Fruit fly (Drosophila melanogaster) whole organism, embryonic: ENCODE data around the gene Sgt1.

Experiments used
- C15 ChIP-seq: fragments of 200-800 bp; sonication (Bioruptor generic); IDR thresholded peaks from 3 replicates; pipeline ENCODE4 v1.3.6; 2022; ENCODE audit warnings: missing biosample characterization, missing genetic modification characterization
- CG10267 ChIP-seq: fragments of 200-800 bp; sonication (Bioruptor generic); optimal IDR thresholded peaks from 2 replicates; lab custom pipeline; 2018; ENCODE audit warnings: missing biosample characterization, mild to moderate bottlenecking, missing genetic modification characterization, moderate library complexity
- CG10565 ChIP-seq: fragments of 200-800 bp; sonication (Bioruptor generic); optimal IDR thresholded peaks from 3 replicates; lab custom pipeline; 2016; ENCODE audit warnings: missing biosample characterization, mild to moderate bottlenecking, missing genetic modification characterization
- CG11085 ChIP-seq: fragments of 200-800 bp; sonication (Bioruptor generic); IDR thresholded peaks from 2 replicates; pipeline ENCODE4 v1.3.6; 2022; ENCODE audit warnings: missing biosample characterization, missing genetic modification characterization
- CG11093 ChIP-seq: fragments of 200-800 bp; sonication (Bioruptor generic); IDR thresholded peaks from 3 replicates; pipeline ENCODE4 v1.3.6; 2022; ENCODE audit warnings: missing biosample characterization, missing genetic modification characterization
- CG12942 ChIP-seq: fragments of 200-800 bp; sonication (Bioruptor generic); optimal IDR thresholded peaks from 3 replicates; lab custom pipeline; 2016; ENCODE audit warnings: missing biosample characterization, missing genetic modification characterization
- CG14050 ChIP-seq: fragments of 200-800 bp; sonication (Bioruptor generic); IDR thresholded peaks from 3 replicates; pipeline ENCODE4 v1.3.6; 2022; ENCODE audit warnings: missing biosample characterization, missing genetic modification characterization
- CG14441 ChIP-seq: fragments of 200-800 bp; sonication (Bioruptor generic); IDR thresholded peaks from 2 replicates; pipeline ENCODE4 v1.3.6; 2022; ENCODE audit warnings: missing biosample characterization, missing genetic modification characterization
- CG14710 ChIP-seq: fragments of 200-800 bp; sonication (Bioruptor generic); optimal IDR thresholded peaks from 3 replicates; lab custom pipeline; 2019; ENCODE audit warnings: missing biosample characterization, mild to moderate bottlenecking, missing genetic modification characterization, moderate library complexity
- CG14860 ChIP-seq: fragments of 200-800 bp; sonication (Bioruptor generic); IDR thresholded peaks from 3 replicates; pipeline ENCODE4 v1.3.6; 2022; ENCODE audit warnings: missing biosample characterization, missing genetic modification characterization; ENCODE audit not compliant: partially characterized antibody
- CG1792 ChIP-seq: fragments of 200-800 bp; sonication (Bioruptor generic); optimal IDR thresholded peaks from 2 replicates; lab custom pipeline; 2016; ENCODE audit warnings: missing biosample characterization, missing genetic modification characterization
- CG2678 ChIP-seq: fragments of 200-800 bp; sonication (Bioruptor generic); optimal IDR thresholded peaks from 3 replicates; lab custom pipeline; 2019; ENCODE audit warnings: missing biosample characterization, mild to moderate bottlenecking, missing genetic modification characterization, moderate library complexity
- CG3281 ChIP-seq: fragments of 200-800 bp; sonication (Bioruptor generic); optimal IDR thresholded peaks from 3 replicates; lab custom pipeline; 2017; ENCODE audit warnings: missing biosample characterization, mild to moderate bottlenecking, missing genetic modification characterization
- CG33557 ChIP-seq: fragments of 200-800 bp; sonication (Bioruptor generic); optimal IDR thresholded peaks from 2 replicates; lab custom pipeline; 2019; ENCODE audit warnings: missing biosample characterization, mild to moderate bottlenecking, missing genetic modification characterization, moderate library complexity
- CG4404 ChIP-seq: fragments of 200-800 bp; sonication (Bioruptor generic); IDR thresholded peaks from 2 replicates; pipeline ENCODE4 v1.3.6; 2022; ENCODE audit warnings: missing biosample characterization, missing genetic modification characterization
- CG4424 ChIP-seq: fragments of 200-800 bp; sonication (Bioruptor generic); optimal IDR thresholded peaks from 3 replicates; lab custom pipeline; 2016; ENCODE audit warnings: missing biosample characterization, missing genetic modification characterization
- CG4617 ChIP-seq: fragments of 200-800 bp; sonication (Bioruptor generic); optimal IDR thresholded peaks from 3 replicates; lab custom pipeline; 2016; ENCODE audit warnings: missing biosample characterization, missing genetic modification characterization, borderline replicate concordance
- CG5180 ChIP-seq: fragments of 200-800 bp; sonication (Bioruptor generic); optimal IDR thresholded peaks from 3 replicates; lab custom pipeline; 2017; ENCODE audit warnings: missing biosample characterization, missing genetic modification characterization, mild to moderate bottlenecking, moderate library complexity, missing genetic modification reagents
- CG5245 ChIP-seq: fragments of 200-800 bp; sonication (Bioruptor generic); optimal IDR thresholded peaks from 3 replicates; lab custom pipeline; 2016; ENCODE audit warnings: missing biosample characterization, missing genetic modification characterization
- CG6813 ChIP-seq: fragments of 200-800 bp; sonication (Bioruptor generic); optimal IDR thresholded peaks from 2 replicates; lab custom pipeline; 2017; ENCODE audit warnings: missing biosample characterization, missing genetic modification characterization, mild to moderate bottlenecking, moderate library complexity, missing genetic modification reagents
- CG7963 ChIP-seq: fragments of 200-800 bp; sonication (Bioruptor generic); IDR thresholded peaks from 3 replicates; pipeline ENCODE4 v1.3.6; 2022; ENCODE audit warnings: missing biosample characterization, missing genetic modification characterization; ENCODE audit not compliant: partially characterized antibody
- CG8281 ChIP-seq: fragments of 200-800 bp; sonication (Bioruptor generic); optimal IDR thresholded peaks from 2 replicates; lab custom pipeline; 2018; ENCODE audit warnings: missing biosample characterization, mild to moderate bottlenecking, missing genetic modification characterization, moderate library complexity
- CG9609 ChIP-seq: fragments of 200-800 bp; sonication (Bioruptor generic); optimal IDR thresholded peaks from 3 replicates; lab custom pipeline; 2016; ENCODE audit warnings: missing biosample characterization, missing genetic modification characterization
- CG9797 ChIP-seq: fragments of 200-800 bp; sonication (Bioruptor generic); optimal IDR thresholded peaks from 3 replicates; lab custom pipeline; 2018; ENCODE audit warnings: missing biosample characterization, mild to moderate bottlenecking, missing genetic modification characterization
- Deaf1 ChIP-seq: fragments of 200-800 bp; optimal IDR thresholded peaks from 3 replicates; lab custom pipeline; 2019; ENCODE audit warnings: missing biosample characterization, mild to moderate bottlenecking, missing genetic modification characterization, moderate library complexity
- Dll ChIP-seq: fragments of 200-800 bp; sonication (Bioruptor generic); IDR thresholded peaks from 4 replicates; pipeline ENCODE4 v1.3.6; 2022; ENCODE audit warnings: missing biosample characterization, missing genetic modification characterization; ENCODE audit not compliant: partially characterized antibody
- MTF-1 ChIP-seq: fragments of 200-800 bp; sonication (Bioruptor generic); optimal IDR thresholded peaks from 2 replicates; lab custom pipeline; 2018; ENCODE audit warnings: missing biosample characterization, mild to moderate bottlenecking, missing genetic modification characterization, borderline replicate concordance
- Mrtf ChIP-seq: fragments of 200-800 bp; sonication (Bioruptor generic); IDR thresholded peaks from 3 replicates; pipeline ENCODE4 v1.3.6; 2022; ENCODE audit warnings: missing biosample characterization, missing genetic modification characterization
- NC2β ChIP-seq: fragments of 200-800 bp; sonication (Bioruptor generic); optimal IDR thresholded peaks from 2 replicates; lab custom pipeline; 2016; ENCODE audit warnings: missing biosample characterization, missing genetic modification characterization
- Optix ChIP-seq: fragments of 200-800 bp; sonication (Bioruptor generic); IDR thresholded peaks from 3 replicates; pipeline ENCODE4 v1.3.6; 2022; ENCODE audit warnings: missing biosample characterization, missing genetic modification characterization
- Ptx1 ChIP-seq: fragments of 200-800 bp; sonication (Bioruptor generic); IDR thresholded peaks from 2 replicates; pipeline ENCODE4 v1.3.6; 2022; ENCODE audit warnings: missing biosample characterization, missing genetic modification characterization
- TFAM ChIP-seq: fragments of 200-800 bp; sonication (Bioruptor generic); optimal IDR thresholded peaks from 2 replicates; lab custom pipeline; 2017; ENCODE audit warnings: missing biosample characterization, missing genetic modification characterization, inconsistent platforms
- al ChIP-seq: fragments of 200-800 bp; sonication (Bioruptor generic); IDR thresholded peaks from 2 replicates; pipeline ENCODE4 v1.3.6; 2022; ENCODE audit warnings: missing biosample characterization, missing genetic modification characterization
- aop ChIP-seq: fragments of 200-800 bp; sonication (Bioruptor generic); IDR thresholded peaks from 2 replicates; pipeline ENCODE4 v1.3.6; 2022; ENCODE audit warnings: missing biosample characterization, missing genetic modification characterization
- btn ChIP-seq: fragments of 200-800 bp; sonication (Bioruptor generic); optimal IDR thresholded peaks from 2 replicates; lab custom pipeline; 2016; ENCODE audit warnings: missing biosample characterization, missing genetic modification characterization
- chif ChIP-seq, 2 experiments: fragments of 200-800 bp; sonication (Bioruptor generic); optimal IDR thresholded peaks; 3 replicates each; lab custom pipeline; 2016; ENCODE audit warnings: missing biosample characterization in 2 of 2, missing genetic modification characterization in 2 of 2
- danr ChIP-seq: fragments of 200-800 bp; sonication (Bioruptor generic); IDR thresholded peaks from 2 replicates; pipeline ENCODE4 v1.3.6; 2022; ENCODE audit warnings: missing biosample characterization, missing genetic modification characterization
- hth ChIP-seq: fragments of >200 bp; optimal IDR thresholded peaks from 2 replicates; lab custom pipeline; 2017; ENCODE audit warnings: inconsistent platforms
- jigr1 ChIP-seq: fragments of 200-800 bp; sonication (Bioruptor generic); IDR thresholded peaks from 3 replicates; pipeline ENCODE4 v1.3.6; 2022; ENCODE audit warnings: missing biosample characterization, missing genetic modification characterization
- lmd ChIP-seq: fragments of 200-800 bp; sonication (Bioruptor generic); IDR thresholded peaks from 2 replicates; pipeline ENCODE4 v1.3.6; 2022; ENCODE audit warnings: missing biosample characterization, missing genetic modification characterization
- nmo ChIP-seq: fragments of 200-800 bp; sonication (Bioruptor generic); optimal IDR thresholded peaks from 2 replicates; lab custom pipeline; 2018; ENCODE audit warnings: missing biosample characterization, mild to moderate bottlenecking, missing genetic modification characterization, moderate library complexity
- p53 ChIP-seq: fragments of 200-800 bp; sonication (Bioruptor generic); optimal IDR thresholded peaks from 2 replicates; lab custom pipeline; 2016; ENCODE audit warnings: missing biosample characterization, missing genetic modification characterization
- pfk ChIP-seq: fragments of 200-800 bp; sonication (Bioruptor generic); optimal IDR thresholded peaks from 2 replicates; lab custom pipeline; 2018; ENCODE audit warnings: missing biosample characterization, mild to moderate bottlenecking, missing genetic modification characterization, moderate library complexity
- slbo ChIP-seq: fragments of 200-800 bp; sonication (Bioruptor generic); IDR thresholded peaks from 2 replicates; pipeline ENCODE4 v1.3.6; 2022; ENCODE audit warnings: missing biosample characterization, missing genetic modification characterization
- sna ChIP-seq: fragments of 200-800 bp; sonication (Bioruptor generic); IDR thresholded peaks from 2 replicates; pipeline ENCODE4 v1.3.6; 2022; ENCODE audit warnings: missing biosample characterization, missing genetic modification characterization; ENCODE audit not compliant: partially characterized antibody
- vvl ChIP-seq: fragments of 200-800 bp; sonication (Bioruptor generic); IDR thresholded peaks from 2 replicates; pipeline ENCODE4 v1.3.6; 2022; ENCODE audit warnings: missing biosample characterization, missing genetic modification characterization
- wdn ChIP-seq: fragments of 200-800 bp; sonication (Bioruptor generic); IDR thresholded peaks from 2 replicates; pipeline ENCODE4 v1.3.6; 2022; ENCODE audit warnings: missing biosample characterization, missing genetic modification characterization
- zen ChIP-seq: fragments of 200-800 bp; sonication (Bioruptor generic); optimal IDR thresholded peaks from 3 replicates; lab custom pipeline; 2018; ENCODE audit warnings: missing biosample characterization, mild to moderate bottlenecking, missing genetic modification characterization, moderate library complexity
- zf30C ChIP-seq: fragments of 200-800 bp; sonication (Bioruptor generic); optimal IDR thresholded peaks from 3 replicates; lab custom pipeline; 2018; ENCODE audit warnings: missing biosample characterization, mild to moderate bottlenecking, missing genetic modification characterization
- zfh1 ChIP-seq: fragments of 200-800 bp; sonication (Bioruptor generic); IDR thresholded peaks from 3 replicates; pipeline ENCODE4 v1.3.6; 2022; ENCODE audit warnings: missing biosample characterization, missing genetic modification characterization

Sgt1 gene

DNA sequence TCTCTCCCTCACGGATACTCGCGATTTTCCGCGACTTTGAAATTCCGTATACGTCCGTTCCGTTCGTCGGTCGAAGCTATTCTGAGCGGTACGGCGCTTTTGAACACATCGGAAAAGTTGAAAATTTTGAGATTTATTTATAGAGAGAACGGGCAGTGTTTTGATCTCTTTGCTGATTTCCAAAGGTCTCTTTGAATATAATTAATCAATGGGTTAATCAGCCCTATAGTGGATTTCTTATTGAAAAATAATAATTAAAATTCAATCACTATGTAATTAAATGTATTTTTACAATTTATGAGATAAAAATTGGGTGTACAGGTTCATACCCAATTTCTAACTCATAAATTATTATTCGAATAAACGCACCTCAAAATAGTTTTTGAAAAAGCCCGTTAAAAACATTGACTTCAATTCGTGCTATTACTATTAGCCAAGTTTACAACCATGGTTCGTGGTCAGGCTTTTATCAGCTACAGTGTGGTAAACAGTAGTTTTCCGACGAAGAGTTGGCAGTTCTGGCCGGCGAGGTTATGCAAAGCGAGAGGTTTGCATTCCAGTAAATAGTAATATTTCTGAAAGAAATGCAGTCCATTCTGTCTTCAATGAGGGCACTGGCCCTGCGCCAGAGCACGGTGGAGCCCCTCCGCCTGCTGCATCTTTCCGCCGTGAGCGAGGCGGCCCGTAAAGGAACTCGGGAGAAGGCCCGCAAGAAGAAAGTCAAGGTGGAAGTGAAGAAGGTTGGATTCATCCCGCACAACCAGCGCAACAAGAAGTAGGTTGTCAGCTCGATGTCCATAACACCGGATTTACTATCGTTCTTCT, 3.9 kb downstream of the Sgt1 start, which contains the start of the genes CG9626 and mRpL1 (continued):
- TF ChIP-seq CG7963 (GFP tag; lab: Robert Waterston, UW) (no peak), C15 (no peak), MTF-1 (no peak), CG10267 (tag; lab: Kevin White, UChicago) (peak; percentile 94), CG4424 (GFP tag; lab: Kevin White, UChicago) (no peak), jigr1 (GFP tag; lab: Robert Waterston, UW) (no peak), CG14441 (GFP tag; lab: Robert Waterston, UW) (no peak), lmd (GFP tag; lab: Robert Waterston, UW) (0 out of 2 replicates have a peak, but pooled peaks have one; percentile 12), CG1792 (no peak), Deaf1 (tag; lab: Kevin White, UChicago) (peak; percentile 58), slbo (GFP tag; lab: Robert Waterston, UW) (peak; percentile 49; the same call in 1 of the 2 replicates), aop (GFP tag; lab: Robert Waterston, UW) (no peak), CG4617 (GFP tag; lab: Kevin White, UChicago) (peak; percentile 92), al (no peak), TFAM (GFP tag; lab: Kevin White, UChicago) (no peak), pfk (GFP tag; lab: Kevin White, UChicago) (no peak), CG12942 (GFP tag; lab: Kevin White, UChicago) (no peak), CG4404 (GFP tag; lab: Robert Waterston, UW) (no peak), p53 (peak; percentile 5), vvl (no peak), CG9797 (GFP tag; lab: Kevin White, UChicago) (peak; percentile 47), hth (lab: Kevin White, UChicago) (no peak), Dll (0 out of 4 replicates have a peak, but pooled peaks have one; percentile 13), NC2β (GFP tag; lab: Kevin White, UChicago) (no peak), CG11085 (no peak), CG2678 (no peak), CG6813 (no peak), Optix (GFP tag; lab: Robert Waterston, UW) (no peak), Ptx1 (GFP tag; lab: Robert Waterston, UW) (no peak), CG33557 (no peak), CG5180 (GFP tag; lab: Kevin White, UChicago) (no peak), CG5245 (no peak), CG14050 (no peak), CG3281 (GFP tag; lab: Kevin White, UChicago) (no peak), wdn (GFP tag; lab: Robert Waterston, UW) (no peak), CG9609 (GFP tag; lab: Kevin White, UChicago) (peak; percentile 10), zen (peak; percentile 63), danr (no peak), btn (no peak), zf30C (GFP tag; lab: Kevin White, UChicago) (no peak), CG10565 (no peak), sna (no peak), CG11093 (GFP tag; lab: Robert Waterston, UW) (no peak), chif (GFP tag; optimal IDR thresholded peaks at IDR 0.05; lab: Kevin White, UChicago) (peak in 1 of 2 experiments; percentile 29), Mrtf (GFP tag; lab: Robert Waterston, UW) (no peak), CG14860 (GFP tag; lab: Robert Waterston, UW) (no peak), CG14710 (peak; percentile 76), zfh1 (GFP tag; lab: Robert Waterston, UW) (no peak), nmo (GFP tag; lab: Kevin White, UChicago) (peak; percentile 57), CG8281 (peak; percentile 75)
